Fruit fly (Drosophila melanogaster) whole organism, embryonic: ENCODE data around the gene CG15865.

Source experiments
- Bdp1 ChIP-seq: fragments of 200-800 bp; sonication (Bioruptor generic); optimal IDR thresholded peaks from 3 replicates; lab custom pipeline; 2016; ENCODE audit warnings: missing biosample characterization, missing genetic modification characterization
- CG10274 ChIP-seq: fragments of 200-800 bp; sonication (Bioruptor generic); optimal IDR thresholded peaks from 3 replicates; lab custom pipeline; 2017; ENCODE audit warnings: missing biosample characterization, mild to moderate bottlenecking, missing genetic modification characterization
- CG11247 ChIP-seq: fragments of 200-800 bp; sonication (Bioruptor generic); IDR thresholded peaks from 2 replicates; pipeline ENCODE4 v1.3.6; 2022; ENCODE audit warnings: missing biosample characterization, missing genetic modification characterization
- CG12942 ChIP-seq: fragments of 200-800 bp; sonication (Bioruptor generic); optimal IDR thresholded peaks from 3 replicates; lab custom pipeline; 2016; ENCODE audit warnings: missing biosample characterization, missing genetic modification characterization
- CG14965 ChIP-seq: fragments of 200-800 bp; sonication (Bioruptor generic); optimal IDR thresholded peaks from 2 replicates; lab custom pipeline; 2016; ENCODE audit warnings: missing biosample characterization, missing genetic modification characterization, borderline replicate concordance
- CG17328 ChIP-seq: fragments of 200-800 bp; sonication (Bioruptor generic); IDR thresholded peaks from 2 replicates; pipeline ENCODE4 v1.3.6; 2022; ENCODE audit warnings: missing biosample characterization, missing genetic modification characterization
- CG1832 ChIP-seq: fragments of 200-800 bp; sonication (Bioruptor generic); optimal IDR thresholded peaks from 2 replicates; lab custom pipeline; 2017; ENCODE audit warnings: missing biosample characterization, mild to moderate bottlenecking, missing genetic modification characterization, inconsistent platforms
- CG2129 ChIP-seq: fragments of 200-800 bp; sonication (Bioruptor generic); IDR thresholded peaks from 2 replicates; pipeline ENCODE4 v1.3.6; 2022; ENCODE audit warnings: missing biosample characterization, missing genetic modification characterization; ENCODE audit not compliant: partially characterized antibody
- CG30431 ChIP-seq: fragments of 200-800 bp; sonication (Bioruptor generic); optimal IDR thresholded peaks from 2 replicates; lab custom pipeline; 2017; ENCODE audit warnings: missing biosample characterization, missing genetic modification characterization
- CG31441 ChIP-seq: fragments of 200-800 bp; sonication (Bioruptor generic); IDR thresholded peaks from 2 replicates; pipeline ENCODE4 v1.3.6; 2022; ENCODE audit warnings: missing biosample characterization, missing genetic modification characterization
- CG32772 ChIP-seq: fragments of 200-800 bp; sonication (Bioruptor generic); IDR thresholded peaks from 2 replicates; pipeline ENCODE4 v1.3.6; 2022; ENCODE audit warnings: missing biosample characterization, missing genetic modification characterization
- CG33557 ChIP-seq: fragments of 200-800 bp; sonication (Bioruptor generic); optimal IDR thresholded peaks from 2 replicates; lab custom pipeline; 2019; ENCODE audit warnings: missing biosample characterization, mild to moderate bottlenecking, missing genetic modification characterization, moderate library complexity
- CG4404 ChIP-seq: fragments of 200-800 bp; sonication (Bioruptor generic); IDR thresholded peaks from 2 replicates; pipeline ENCODE4 v1.3.6; 2022; ENCODE audit warnings: missing biosample characterization, missing genetic modification characterization
- CG6254 ChIP-seq: fragments of 200-800 bp; sonication (Bioruptor generic); optimal IDR thresholded peaks from 3 replicates; lab custom pipeline; 2017; ENCODE audit warnings: mild to moderate bottlenecking, missing biosample characterization, missing genetic modification reagents, missing genetic modification characterization
- CG8359 ChIP-seq: fragments of 200-800 bp; sonication (Bioruptor generic); optimal IDR thresholded peaks from 2 replicates; lab custom pipeline; 2017; ENCODE audit warnings: missing biosample characterization, mild to moderate bottlenecking, missing genetic modification characterization, borderline replicate concordance
- CG9797 ChIP-seq: fragments of 200-800 bp; sonication (Bioruptor generic); optimal IDR thresholded peaks from 3 replicates; lab custom pipeline; 2018; ENCODE audit warnings: missing biosample characterization, mild to moderate bottlenecking, missing genetic modification characterization
- Dad ChIP-seq: fragments of 200-800 bp; sonication (Bioruptor generic); optimal IDR thresholded peaks from 3 replicates; lab custom pipeline; 2016; ENCODE audit warnings: missing biosample characterization, missing genetic modification characterization
- Dref ChIP-seq: fragments of 200-800 bp; sonication (Bioruptor generic); IDR thresholded peaks from 2 replicates; pipeline ENCODE4 v1.3.6; 2022; ENCODE audit warnings: missing biosample characterization, missing genetic modification characterization
- H15 ChIP-seq: fragments of 200-800 bp; sonication (Bioruptor generic); IDR thresholded peaks from 3 replicates; pipeline ENCODE4 v1.3.6; 2022; ENCODE audit warnings: missing biosample characterization, missing genetic modification characterization
- Lhr ChIP-seq: fragments of 200-800 bp; sonication (Bioruptor generic); optimal IDR thresholded peaks from 3 replicates; lab custom pipeline; 2017; ENCODE audit warnings: mild to moderate bottlenecking, missing biosample characterization, missing genetic modification reagents, missing genetic modification characterization
- MBD-R2 ChIP-seq: fragments of 200-800 bp; sonication (Bioruptor generic); IDR thresholded peaks from 2 replicates; pipeline ENCODE4 v1.3.6; 2022; ENCODE audit warnings: missing biosample characterization, missing genetic modification characterization
- Rfx ChIP-seq: fragments of 200-800 bp; sonication (Bioruptor generic); IDR thresholded peaks from 2 replicates; pipeline ENCODE4 v1.3.6; 2022; ENCODE audit warnings: missing biosample characterization, missing genetic modification characterization
- Six4 ChIP-seq: fragments of 200-800 bp; sonication (Bioruptor generic); optimal IDR thresholded peaks from 2 replicates; lab custom pipeline; 2016; ENCODE audit warnings: missing biosample characterization, missing genetic modification characterization
- Xbp1 ChIP-seq: fragments of 200-800 bp; sonication (Bioruptor generic); optimal IDR thresholded peaks from 3 replicates; lab custom pipeline; 2016; ENCODE audit warnings: missing biosample characterization, mild to moderate bottlenecking, missing genetic modification characterization
- ac ChIP-seq: fragments of 200-800 bp; sonication (Bioruptor generic); optimal IDR thresholded peaks from 3 replicates; lab custom pipeline; 2017; ENCODE audit warnings: missing biosample characterization, mild to moderate bottlenecking, missing genetic modification characterization
- ato ChIP-seq: fragments of 200-800 bp; sonication (Bioruptor generic); IDR thresholded peaks from 2 replicates; pipeline ENCODE4 v1.3.6; 2022; ENCODE audit warnings: missing biosample characterization, missing genetic modification characterization; ENCODE audit not compliant: partially characterized antibody
- bbx ChIP-seq: fragments of 200-800 bp; sonication (Bioruptor generic); IDR thresholded peaks from 2 replicates; pipeline ENCODE4 v1.3.6; 2022; ENCODE audit warnings: missing biosample characterization, missing genetic modification characterization; ENCODE audit not compliant: partially characterized antibody
- bsh ChIP-seq, 2 experiments: fragments of 200-800 bp; sonication (Bioruptor generic); optimal IDR thresholded peaks; 2 replicates each; lab custom pipeline; 2017 to 2018; ENCODE audit warnings: mild to moderate bottlenecking in 2 of 2, missing biosample characterization in 2 of 2, missing genetic modification characterization in 2 of 2, moderate library complexity in 1 of 2
- dati ChIP-seq: fragments of 200-800 bp; sonication (Bioruptor generic); IDR thresholded peaks from 2 replicates; pipeline ENCODE4 v1.3.6; 2022; ENCODE audit warnings: missing biosample characterization, missing genetic modification characterization
- dm ChIP-seq: fragments of 200-800 bp; sonication (Bioruptor generic); optimal IDR thresholded peaks from 3 replicates; lab custom pipeline; 2016; ENCODE audit warnings: missing biosample characterization, missing genetic modification characterization
- ewg ChIP-seq: fragments of 200-800 bp; sonication (Bioruptor generic); optimal IDR thresholded peaks from 3 replicates; lab custom pipeline; 2017; ENCODE audit warnings: mild to moderate bottlenecking, missing biosample characterization, missing genetic modification reagents, missing genetic modification characterization
- grn ChIP-seq: fragments of 200-800 bp; sonication (Bioruptor generic); optimal IDR thresholded peaks from 3 replicates; lab custom pipeline; 2017; ENCODE audit warnings: missing biosample characterization, missing genetic modification characterization
- inv ChIP-seq: fragments of 200-800 bp; sonication (Bioruptor generic); IDR thresholded peaks from 2 replicates; pipeline ENCODE4 v1.3.6; 2022; ENCODE audit warnings: missing biosample characterization, missing genetic modification characterization; ENCODE audit not compliant: partially characterized antibody
- klu ChIP-seq: fragments of 200-800 bp; sonication (Bioruptor generic); IDR thresholded peaks from 2 replicates; pipeline ENCODE4 v1.3.6; 2022; ENCODE audit warnings: missing biosample characterization, missing genetic modification characterization
- knrl ChIP-seq: fragments of 200-800 bp; sonication (Bioruptor generic); IDR thresholded peaks from 3 replicates; pipeline ENCODE4 v1.3.6; 2022; ENCODE audit warnings: missing biosample characterization, missing genetic modification characterization; ENCODE audit not compliant: partially characterized antibody
- mirr ChIP-seq: fragments of 200-800 bp; sonication (Bioruptor generic); optimal IDR thresholded peaks from 3 replicates; lab custom pipeline; 2018; ENCODE audit warnings: missing biosample characterization, mild to moderate bottlenecking, missing genetic modification characterization
- mld ChIP-seq: fragments of 200-800 bp; sonication (Bioruptor generic); IDR thresholded peaks from 3 replicates; pipeline ENCODE4 v1.3.6; 2022; ENCODE audit warnings: missing biosample characterization, missing genetic modification characterization; ENCODE audit not compliant: partially characterized antibody
- odd ChIP-seq: fragments of 200-800 bp; sonication (Bioruptor generic); optimal IDR thresholded peaks from 2 replicates; lab custom pipeline; 2017; ENCODE audit warnings: missing biosample characterization, mild to moderate bottlenecking, missing genetic modification characterization
- pan ChIP-seq, 4 experiments: fragments of >200 bp in 3 of 4; fragments of 200-800 bp in 1 of 4; sonication (Bioruptor generic) in 1 of 4; optimal IDR thresholded peaks in 3 of 4; IDR thresholded peaks in 1 of 4; 2 replicates each; pipeline versions ENCODE4 v1.3.6 to Lab custom; 2017 to 2022; ENCODE audit warnings: missing biosample characterization in 2 of 4, missing genetic modification characterization in 2 of 4, mixed read lengths in 1 of 4
- pfk ChIP-seq: fragments of 200-800 bp; sonication (Bioruptor generic); optimal IDR thresholded peaks from 2 replicates; lab custom pipeline; 2018; ENCODE audit warnings: missing biosample characterization, mild to moderate bottlenecking, missing genetic modification characterization, moderate library complexity
- sisA ChIP-seq: fragments of 200-800 bp; sonication (Bioruptor generic); IDR thresholded peaks from 2 replicates; pipeline ENCODE4 v1.3.6; 2022; ENCODE audit warnings: missing biosample characterization, missing genetic modification characterization
- slbo ChIP-seq: fragments of 200-800 bp; sonication (Bioruptor generic); IDR thresholded peaks from 2 replicates; pipeline ENCODE4 v1.3.6; 2022; ENCODE audit warnings: missing biosample characterization, missing genetic modification characterization
- slp2 ChIP-seq: fragments of 200-800 bp; sonication (Bioruptor generic); optimal IDR thresholded peaks from 2 replicates; lab custom pipeline; 2016; ENCODE audit warnings: missing biosample characterization, missing genetic modification characterization
- stwl ChIP-seq: fragments of 200-800 bp; sonication (Bioruptor generic); optimal IDR thresholded peaks from 3 replicates; lab custom pipeline; 2018; ENCODE audit warnings: missing biosample characterization, mild to moderate bottlenecking, missing genetic modification characterization, moderate library complexity
- tna ChIP-seq: fragments of 200-800 bp; sonication (Bioruptor generic); IDR thresholded peaks from 2 replicates; pipeline ENCODE4 v1.3.6; 2022; ENCODE audit warnings: missing biosample characterization, missing genetic modification characterization; ENCODE audit not compliant: partially characterized antibody
- unpg ChIP-seq: fragments of 200-800 bp; sonication (Bioruptor generic); optimal IDR thresholded peaks from 3 replicates; lab custom pipeline; 2018; ENCODE audit warnings: missing biosample characterization, mild to moderate bottlenecking, missing genetic modification characterization, moderate library complexity

The CG15865 gene

DNA sequence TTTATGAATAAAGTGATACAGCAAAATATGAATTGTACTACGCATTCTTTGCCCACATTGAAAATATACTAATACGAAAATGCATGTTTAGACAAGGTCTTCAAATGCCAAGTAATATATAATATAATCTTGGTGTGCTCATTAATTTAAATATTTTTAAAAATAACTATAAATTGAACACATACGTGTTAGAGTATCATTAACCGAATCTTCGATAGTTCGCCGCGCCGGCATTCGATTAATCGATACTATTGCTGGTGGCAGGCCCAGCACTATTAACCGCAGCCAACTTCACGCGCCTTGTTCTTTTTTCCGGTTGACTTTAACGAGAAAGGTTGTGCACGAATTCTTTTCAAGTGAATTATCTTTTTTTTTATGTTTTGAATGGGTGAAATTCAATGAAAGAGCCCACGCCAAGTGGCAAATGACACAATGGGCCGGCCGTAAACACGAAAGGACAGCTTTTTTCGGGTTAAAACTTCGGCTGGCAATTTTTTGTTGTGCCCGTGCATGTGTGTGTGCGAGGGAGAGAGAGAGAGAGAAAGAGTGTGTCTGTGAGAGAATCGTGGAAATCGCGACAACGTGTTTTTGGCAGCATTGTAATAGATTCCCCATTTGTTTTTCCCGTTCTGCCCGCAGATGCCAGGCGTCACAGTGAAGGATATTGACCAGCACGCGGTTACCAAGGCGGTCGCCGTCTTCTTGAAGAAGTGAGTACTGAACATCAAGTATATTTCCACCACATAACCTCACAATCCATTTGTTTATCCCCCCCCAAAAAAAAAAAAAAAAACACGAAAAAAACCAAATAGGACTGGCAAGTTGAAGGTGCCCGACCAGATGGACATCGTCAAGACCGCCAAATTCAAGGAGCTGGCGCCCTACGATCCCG lies 26.4 kb downstream of the CG15865 start, which contains the start of gene RpS19a:
Gene RpS19a, plus strand, starts transcription at position 301 of the 892 bp plus-strand sequence.
- TF ChIP-seq CG31441 (GFP tag; lab: Robert Waterston, UW) (peak; percentile 77), bsh (GFP tag; optimal IDR thresholded peaks at IDR 0.05; lab: Kevin White, UChicago) (peak; percentile 15 to 64), Xbp1 (GFP tag; lab: Kevin White, UChicago) (peak; percentile 56), Dad (GFP tag; lab: Kevin White, UChicago) (peak; percentile 35), slbo (GFP tag; lab: Robert Waterston, UW) (peak; percentile 75), CG10274 (GFP tag; lab: Kevin White, UChicago) (peak; percentile 73), Six4 (GFP tag; lab: Kevin White, UChicago) (no peak), klu (0 out of 2 replicates have a peak, but pooled peaks have one; percentile 33), CG8359 (peak; percentile 61), Lhr (GFP tag; lab: Kevin White, UChicago) (peak; percentile 55), CG1832 (GFP tag; lab: Kevin White, UChicago) (peak; percentile 53), grn (GFP tag; lab: Kevin White, UChicago) (peak; percentile 37), ac (GFP tag; lab: Kevin White, UChicago) (peak; percentile 75), CG32772 (GFP tag; lab: Robert Waterston, UW) (peak; percentile 33; the same call in 1 of the 2 replicates), mirr (GFP tag; lab: Kevin White, UChicago) (peak; percentile 91), dm (GFP tag; lab: Kevin White, UChicago) (peak; percentile 85), CG17328 (GFP tag; lab: Robert Waterston, UW) (peak; percentile 89), CG30431 (GFP tag; lab: Kevin White, UChicago) (peak; percentile 62), Bdp1 (peak; percentile 54), unpg (GFP tag; lab: Kevin White, UChicago) (peak; percentile 66), CG4404 (no peak), CG2129 (no peak; the same call in 1 of the 2 replicates), tna (no peak), dati (GFP tag; lab: Robert Waterston, UW) (0 out of 2 replicates have a peak, but pooled peaks have one; percentile 46), MBD-R2 (GFP tag; lab: Robert Waterston, UW) (no peak; the same call in 1 of the 2 replicates), Rfx (GFP tag; lab: Robert Waterston, UW) (peak; percentile 87), CG11247 (peak; percentile 68), Dref (GFP tag; lab: Robert Waterston, UW) (peak; percentile 75), mld (GFP tag; lab: Robert Waterston, UW) (0 out of 3 replicates have a peak, but pooled peaks have one; percentile 4), CG12942 (GFP tag; lab: Kevin White, UChicago) (peak; percentile 21), stwl (tag; lab: Kevin White, UChicago) (peak; percentile 21), H15 (GFP tag; lab: Robert Waterston, UW) (peak; percentile 67; the same call in 2 of the 3 replicates), CG33557 (GFP tag; lab: Kevin White, UChicago) (peak; percentile 75), sisA (GFP tag; lab: Robert Waterston, UW) (no peak), CG6254 (peak; percentile 68), pan (optimal IDR thresholded peaks at IDR 0.05; lab: Kevin White, UChicago) (no peak), pan (GFP tag; optimal IDR thresholded peaks at IDR 0.05 in 1 of 2, IDR thresholded peaks at IDR 0.05 in 1 of 2) (peak in 1 of 2 experiments; percentile 72), slp2 (GFP tag; lab: Kevin White, UChicago) (peak; percentile 49), inv (GFP tag; lab: Robert Waterston, UW) (0 out of 2 replicates have a peak, but pooled peaks have one; percentile 2), CG14965 (no peak), bbx (GFP tag; lab: Robert Waterston, UW) (peak; percentile 11), knrl (GFP tag; lab: Robert Waterston, UW) (peak; percentile 43; the same call in 2 of the 3 replicates), odd (peak; percentile 90), CG9797 (peak; percentile 47), ato (0 out of 2 replicates have a peak, but pooled peaks have one; percentile 39), ewg (peak; percentile 54), pfk (GFP tag; lab: Kevin White, UChicago) (peak; percentile 80)
